Worm (Caenorhabditis elegans) whole organism, late embryonic: ENCODE data around the gene oxy-4.

ENCODE experiments used
- Y22D7AL.16 ChIP-seq: sonication (generic microtip); optimal IDR thresholded peaks from 2 replicates; lab custom pipeline; 2016; ENCODE audit warnings: missing genetic modification characterization, missing compliant biosample characterization
- ahr-1 ChIP-seq: sonication (generic microtip); optimal IDR thresholded peaks from 2 replicates; lab custom pipeline; 2016; ENCODE audit warnings: missing genetic modification characterization, missing compliant biosample characterization
- ceh-14 ChIP-seq: sonication (generic microtip); optimal IDR thresholded peaks from 2 replicates; lab custom pipeline; 2016; ENCODE audit warnings: missing genotype, missing genetic modification characterization, missing compliant biosample characterization
- ceh-19 ChIP-seq: fragments of 200-800 bp; sonication (Bioruptor generic); optimal IDR thresholded peaks from 2 replicates; lab custom pipeline; 2018; ENCODE audit warnings: mild to moderate bottlenecking, missing genetic modification characterization, missing compliant biosample characterization
- ceh-22 ChIP-seq: sonication (generic microtip); optimal IDR thresholded peaks from 2 replicates; lab custom pipeline; 2017; ENCODE audit warnings: missing biosample characterization, missing genetic modification characterization
- ceh-31 ChIP-seq: sonication (generic microtip); optimal IDR thresholded peaks from 2 replicates; lab custom pipeline; 2016; ENCODE audit warnings: missing genetic modification characterization, missing compliant biosample characterization
- ceh-45 ChIP-seq: fragments of 200-800 bp; sonication (Bioruptor generic); IDR thresholded peaks from 2 replicates; pipeline ENCODE4 v1.3.6; 2022; ENCODE audit warnings: missing genetic modification reagents, missing genetic modification characterization, missing compliant biosample characterization
- che-1 ChIP-seq: sonication (generic microtip); optimal IDR thresholded peaks from 2 replicates; lab custom pipeline; 2016; ENCODE audit warnings: mild to moderate bottlenecking, missing genetic modification characterization, missing compliant biosample characterization
- dmd-4 ChIP-seq: sonication (generic microtip); optimal IDR thresholded peaks from 2 replicates; lab custom pipeline; 2016; ENCODE audit warnings: borderline replicate concordance, missing genetic modification characterization, missing compliant biosample characterization
- dve-1 ChIP-seq: sonication (generic microtip); optimal IDR thresholded peaks from 2 replicates; lab custom pipeline; 2017; ENCODE audit warnings: antibody characterized with exemption, mild to moderate bottlenecking, missing genetic modification characterization, missing compliant biosample characterization
- elt-2 ChIP-seq: sonication (generic microtip); optimal IDR thresholded peaks from 2 replicates; lab custom pipeline; 2016; ENCODE audit warnings: missing genetic modification reagents, missing genetic modification characterization, missing compliant biosample characterization
- elt-4 ChIP-seq: sonication (generic microtip); optimal IDR thresholded peaks from 2 replicates; lab custom pipeline; 2016; ENCODE audit warnings: missing genetic modification characterization, missing compliant biosample characterization
- hlh-30 ChIP-seq: sonication (generic microtip); optimal IDR thresholded peaks from 2 replicates; lab custom pipeline; 2017; ENCODE audit warnings: antibody characterized with exemption, missing genetic modification characterization, missing compliant biosample characterization; ENCODE audit not compliant: insufficient read depth
- hlh-6 ChIP-seq: sonication (generic microtip); optimal IDR thresholded peaks from 2 replicates; lab custom pipeline; 2016; ENCODE audit warnings: missing genotype, missing genetic modification characterization, missing compliant biosample characterization
- lim-6 ChIP-seq: sonication (generic microtip); optimal IDR thresholded peaks from 2 replicates; lab custom pipeline; 2016; ENCODE audit warnings: missing genetic modification characterization, missing compliant biosample characterization
- nhr-11 ChIP-seq: fragments of 150-350 bp; optimal IDR thresholded peaks from 2 replicates; lab custom pipeline; 2014; ENCODE audit warnings: missing biosample characterization, missing genetic modification characterization
- nhr-232 ChIP-seq: sonication (generic microtip); optimal IDR thresholded peaks from 2 replicates; lab custom pipeline; 2016; ENCODE audit warnings: missing genetic modification characterization, missing compliant biosample characterization
- npax-4 ChIP-seq: sonication (generic microtip); optimal IDR thresholded peaks from 2 replicates; lab custom pipeline; 2016; ENCODE audit warnings: missing genetic modification characterization, missing compliant biosample characterization
- odd-2 ChIP-seq: sonication (generic microtip); optimal IDR thresholded peaks from 2 replicates; lab custom pipeline; 2017; ENCODE audit warnings: antibody characterized with exemption, mild to moderate bottlenecking, missing genetic modification characterization, missing compliant biosample characterization
- pag-3 ChIP-seq: sonication (generic microtip); optimal IDR thresholded peaks from 2 replicates; lab custom pipeline; 2016; ENCODE audit warnings: missing compliant biosample characterization, missing genetic modification characterization, borderline replicate concordance
- pax-1 ChIP-seq: fragments of 150-350 bp; optimal IDR thresholded peaks from 2 replicates; lab custom pipeline; 2014; ENCODE audit warnings: missing biosample characterization, missing genetic modification characterization
- pha-2 ChIP-seq: sonication (generic microtip); optimal IDR thresholded peaks from 2 replicates; lab custom pipeline; 2017; ENCODE audit warnings: mild to moderate bottlenecking, missing genetic modification characterization, missing compliant biosample characterization
- rnt-1 ChIP-seq: sonication (generic microtip); optimal IDR thresholded peaks from 2 replicates; lab custom pipeline; 2016; ENCODE audit warnings: missing genetic modification characterization, missing compliant biosample characterization
- sdc-2 ChIP-seq: sonication (generic microtip); optimal IDR thresholded peaks from 2 replicates; lab custom pipeline; 2016; ENCODE audit warnings: missing genotype, missing genetic modification characterization, missing compliant biosample characterization
- sox-2 ChIP-seq: fragments of 200-800 bp; sonication (Bioruptor generic); IDR thresholded peaks from 2 replicates; pipeline ENCODE4 v1.3.6; 2022; ENCODE audit warnings: missing genetic modification reagents, missing genetic modification characterization, missing compliant biosample characterization
- sox-4 ChIP-seq: sonication (generic microtip); optimal IDR thresholded peaks from 2 replicates; lab custom pipeline; 2017; ENCODE audit warnings: mild to moderate bottlenecking, missing genetic modification characterization, inconsistent platforms, missing compliant biosample characterization
- tbx-2 ChIP-seq: sonication (generic microtip); optimal IDR thresholded peaks from 2 replicates; lab custom pipeline; 2016; ENCODE audit warnings: missing genetic modification characterization, missing compliant biosample characterization
- tbx-7 ChIP-seq: sonication (generic microtip); optimal IDR thresholded peaks from 2 replicates; lab custom pipeline; 2016; ENCODE audit warnings: missing genotype, missing genetic modification characterization, missing compliant biosample characterization
- unc-3 ChIP-seq, 2 experiments: fragments of 200-800 bp in 1 of 2; sonication (Bioruptor generic) in 1 of 2; sonication (generic microtip) in 1 of 2; conservative IDR thresholded peaks in 1 of 2; optimal IDR thresholded peaks in 1 of 2; 2 replicates each; pipeline versions ENCODE4 v1.3.6 to Lab custom; 2016 to 2022; ENCODE audit warnings: missing compliant biosample characterization in 2 of 2, missing genetic modification characterization in 2 of 2, missing genetic modification reagents in 1 of 2
- unc-42 ChIP-seq: sonication (generic microtip); optimal IDR thresholded peaks from 2 replicates; lab custom pipeline; 2016; ENCODE audit warnings: missing genotype, missing genetic modification characterization, missing compliant biosample characterization
- unc-55 ChIP-seq: sonication (generic microtip); optimal IDR thresholded peaks from 2 replicates; lab custom pipeline; 2017; ENCODE audit warnings: missing biosample characterization, missing genetic modification reagents, missing genetic modification characterization

Gene oxy-4

DNA sequence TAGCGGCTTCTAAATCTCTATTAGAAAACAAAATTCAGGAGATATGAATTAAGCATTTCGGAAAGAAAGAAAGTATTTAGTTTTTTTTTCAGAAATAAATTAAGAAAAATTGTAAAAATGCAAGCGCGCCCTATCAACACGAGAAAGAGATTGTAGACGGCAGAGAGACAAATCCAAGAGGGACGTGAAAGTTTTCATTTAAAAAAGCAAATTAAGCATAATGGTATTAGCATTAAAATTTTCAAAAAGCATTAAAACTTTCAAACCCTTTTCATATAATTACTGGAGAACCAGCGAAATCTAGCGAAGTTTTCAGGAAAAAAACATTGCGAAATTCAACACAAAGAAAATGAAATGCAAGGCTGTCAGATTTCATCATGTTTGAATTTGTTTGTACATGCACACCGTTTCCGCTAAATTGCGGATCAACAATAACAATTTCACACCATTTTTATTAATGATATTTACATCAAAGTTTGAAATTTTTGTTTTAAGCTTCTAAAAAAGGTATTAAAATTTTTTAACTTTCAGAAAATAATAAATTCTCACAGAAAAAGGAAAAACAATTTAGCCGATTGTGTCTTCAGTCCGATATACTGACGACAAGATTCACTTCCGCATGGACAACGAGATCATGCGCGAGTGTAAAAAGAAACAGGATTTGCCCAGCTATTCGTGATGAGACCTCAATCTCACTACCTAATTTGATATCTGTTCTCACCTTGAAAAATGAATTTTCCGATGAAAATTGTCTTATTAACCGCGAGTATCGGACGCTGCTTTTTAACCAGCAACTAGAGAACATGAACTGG is 4.5 kb upstream of the oxy-4 start, which contains the start of gene gars-1:
Gene gars-1 (minus strand): TSS at position 808 of the 812 bp plus-strand sequence.
- TF ChIP-seq unc-55 (GFP tag; lab: Kevin White, UChicago) = peak; percentile 13
- peak; percentile 60 for TF ChIP-seq unc-42 (tag; lab: Kevin White, UChicago)
- TF ChIP-seq lim-6 (tag; lab: Kevin White, UChicago) = no peak
- TF ChIP-seq elt-2 (tag; lab: Kevin White, UChicago) = peak; percentile 7

ce11 chrIII:5160803-5161202 is 2.2 kb upstream of the oxy-4 start:
- TF ChIP-seq unc-3 (GFP tag; conservative IDR thresholded peaks at IDR 0.05; lab: Robert Waterston, UW) (no peak), unc-3 (tag; optimal IDR thresholded peaks at IDR 0.05; lab: Kevin White, UChicago) (no peak), pha-2 (tag; lab: Kevin White, UChicago) (no peak), ceh-45 (GFP tag; lab: Robert Waterston, UW) (no peak)
- TF ChIP-seq, all 69 proteins: peak for 0

DNA sequence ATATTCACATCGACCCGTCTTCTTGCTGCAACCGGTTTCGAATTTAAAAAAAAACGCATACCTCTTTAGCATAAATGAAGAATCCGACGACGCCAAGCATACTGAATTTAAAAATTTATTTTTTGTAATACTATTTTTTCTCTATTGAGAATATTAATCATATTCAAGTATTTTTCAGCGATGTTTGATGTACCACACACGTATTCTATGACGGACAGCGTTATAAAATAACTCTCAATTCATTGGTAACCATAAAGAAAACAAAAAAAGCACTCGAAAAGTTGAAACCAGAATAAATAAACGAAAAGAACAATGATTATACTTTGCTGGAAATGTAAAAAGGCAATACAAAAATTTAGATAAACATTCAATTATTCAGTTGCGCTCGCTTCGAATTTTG is 931 bp upstream of the oxy-4 start, which contains the start of gene T10F2.5:
Gene T10F2.5 (minus strand): TSS at position 101 of the 400 bp plus-strand sequence.
- TF ChIP-seq dmd-4 (tag; lab: Kevin White, UChicago) (no peak), ceh-22 (tag; lab: Kevin White, UChicago) (no peak), tbx-7 (tag; lab: Kevin White, UChicago) (no peak), nhr-11 (no peak), nhr-232 (tag; lab: Kevin White, UChicago) (no peak), hlh-30 (tag; lab: Kevin White, UChicago) (no peak), sox-4 (tag; lab: Kevin White, UChicago) (no peak)

DNA sequence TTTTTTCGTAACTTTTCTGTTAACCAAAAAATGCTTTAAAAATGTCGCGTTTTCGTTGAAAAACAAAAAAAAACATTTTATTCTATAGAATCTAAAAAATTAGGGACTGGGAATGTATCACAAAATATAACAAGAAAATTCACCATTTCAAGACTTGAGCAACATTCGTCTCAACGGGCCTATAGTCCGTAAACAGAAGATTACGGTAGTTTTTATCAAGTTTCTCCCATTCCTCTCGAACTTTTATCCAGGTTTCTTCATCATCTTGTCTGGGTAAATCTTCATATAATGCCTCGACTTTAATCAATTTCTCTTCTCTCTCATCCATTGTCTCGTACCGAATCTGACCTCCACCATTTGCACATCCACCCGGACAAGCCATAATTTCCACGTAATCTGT is 3.2 kb downstream of the oxy-4 start:
- TF ChIP-seq dve-1 (tag; lab: Kevin White, UChicago) = no peak
- TF ChIP-seq tbx-7 (tag; lab: Kevin White, UChicago) = no peak
- no peak for TF ChIP-seq unc-3 (GFP tag; conservative IDR thresholded peaks at IDR 0.05; lab: Robert Waterston, UW)
- TF ChIP-seq unc-3 (tag; optimal IDR thresholded peaks at IDR 0.05; lab: Kevin White, UChicago) = no peak
- TF ChIP-seq sox-4 (tag; lab: Kevin White, UChicago) = no peak
- TF ChIP-seq ahr-1 (tag; lab: Kevin White, UChicago) = no peak
- TF ChIP-seq sdc-2 (tag; lab: Kevin White, UChicago) = no peak
- no peak for TF ChIP-seq hlh-6 (tag; lab: Kevin White, UChicago)
- no peak for TF ChIP-seq pag-3 (tag; lab: Kevin White, UChicago)
- TF ChIP-seq pax-1 (tag; lab: Kevin White, UChicago) = no peak
- TF ChIP-seq ceh-19 (GFP tag; lab: Kevin White, UChicago) = no peak
- TF ChIP-seq npax-4 (tag; lab: Kevin White, UChicago) = no peak
- TF ChIP-seq che-1 (tag; lab: Kevin White, UChicago) = no peak
- TF ChIP-seq Y22D7AL.16 (tag; lab: Kevin White, UChicago) = no peak
- no peak for TF ChIP-seq odd-2
- TF ChIP-seq elt-4 = no peak

ce11 chrIII:5153137-5153536 is 5.4 kb downstream of the oxy-4 start, which contains the start of the genes rbm-42 and grwd-1:
TSS of gene rbm-42 (minus strand) at chrIII:5153229.
TSS of gene grwd-1 (plus strand) at chrIII:5153464.
- TF ChIP-seq elt-2 (tag; lab: Kevin White, UChicago) (peak; percentile 13), ceh-31 (tag; lab: Kevin White, UChicago) (peak; percentile 11), sox-2 (GFP tag; lab: Robert Waterston, UW) (no peak)
- TF ChIP-seq, all 69 proteins: peak for 2

DNA sequence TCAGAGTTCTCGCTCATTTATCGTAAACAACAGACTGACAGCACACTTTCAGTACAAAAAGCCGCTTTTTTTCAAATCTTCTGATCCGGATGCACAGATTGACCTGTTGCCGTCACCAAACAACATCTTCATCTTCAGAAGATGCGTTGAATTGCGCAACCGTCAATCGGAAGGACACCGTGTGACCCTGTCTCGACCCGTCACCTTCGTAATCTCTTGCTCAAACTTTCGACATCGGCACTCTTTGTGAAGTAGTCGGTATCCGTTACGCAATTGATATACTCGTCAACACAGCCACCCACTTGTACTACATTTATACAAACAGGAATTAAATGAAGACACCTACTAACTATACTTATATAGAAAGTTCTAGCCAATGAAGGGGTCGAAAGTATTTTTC is 7.6 kb downstream of the oxy-4 start:
- TF ChIP-seq rnt-1 (tag; lab: Kevin White, UChicago) (no peak), ahr-1 (tag; lab: Kevin White, UChicago) (no peak), unc-55 (GFP tag; lab: Kevin White, UChicago) (peak; percentile 33), tbx-2 (tag; lab: Kevin White, UChicago) (peak; percentile 85), npax-4 (tag; lab: Kevin White, UChicago) (no peak), ceh-14 (no peak)
